Worm (Caenorhabditis elegans): ENCODE measurements around the gene ZK1307.3.
A peak's percentile ranks its signal among the peaks of the same experiment; 100 is the strongest.

The ZK1307.3 gene

DNA sequence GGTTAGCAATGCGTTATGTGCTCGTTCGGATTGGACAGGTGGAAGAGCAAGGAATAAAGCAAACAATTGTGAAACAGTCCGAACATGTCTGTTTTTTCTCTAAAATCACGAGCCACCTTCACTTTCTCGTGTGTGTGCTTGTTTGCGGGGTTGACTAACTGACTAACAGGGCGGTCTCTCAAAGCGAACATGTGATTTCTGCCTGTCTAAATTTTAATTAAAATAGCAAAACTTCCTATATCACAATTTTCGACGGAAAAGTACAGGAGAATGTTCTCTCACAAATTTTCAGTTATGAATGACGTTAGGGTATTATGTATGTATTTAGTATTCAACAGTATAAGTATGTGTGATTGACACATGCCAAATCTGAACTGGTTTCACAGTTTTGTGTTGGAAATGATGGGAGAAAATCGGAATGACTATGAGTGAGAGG is 30.9 kb downstream of the ZK1307.3 start (continued):
- TF ChIP-seq skn-1 (tag; optimal IDR thresholded peaks at IDR 0.05): no peak
- peak in 1 of 2 experiments; percentile 34 for TF ChIP-seq daf-16 (GFP tag; optimal IDR thresholded peaks at IDR 0.05)
- TF ChIP-seq daf-16 (tag; optimal IDR thresholded peaks at IDR 0.05): peak; percentile 29
- no peak for TF ChIP-seq nhr-48 (tag; optimal IDR thresholded peaks at IDR 0.05)
- peak; percentile 76 for TF ChIP-seq dmd-6 (GFP tag; IDR thresholded peaks at IDR 0.05)
- TF ChIP-seq daf-8 (GFP tag; IDR thresholded peaks at IDR 0.05): no peak
- peak; percentile 12 for TF ChIP-seq mes-2 (tag; optimal IDR thresholded peaks at IDR 0.05; ENCODE audit: poor library complexity, severe bottlenecking)
- TF ChIP-seq mdl-1 (tag; optimal IDR thresholded peaks at IDR 0.05): peak in 1 of 2 experiments; percentile 68
- TF ChIP-seq sdz-12 (GFP tag; optimal IDR thresholded peaks at IDR 0.05): no peak

DNA sequence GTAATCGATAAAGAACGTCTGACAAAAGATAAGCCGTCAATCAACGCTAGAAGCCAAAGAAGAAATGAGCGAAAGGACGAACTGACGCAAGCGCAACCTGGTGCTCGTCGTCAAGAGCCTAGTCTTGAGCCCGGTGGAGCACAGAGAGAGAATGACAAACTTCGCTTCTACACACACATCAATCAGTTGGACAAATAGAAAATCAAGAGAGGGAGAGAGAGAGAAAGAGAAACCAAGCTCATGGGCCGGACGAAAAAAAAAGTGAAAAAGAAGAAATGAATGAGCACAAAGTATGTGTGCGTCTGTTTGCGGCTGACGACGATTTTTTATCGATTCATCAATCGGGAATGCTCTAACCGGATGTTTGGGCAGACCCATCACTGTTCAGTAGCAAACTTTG is 31.7 kb downstream of the ZK1307.3 start:
- TF ChIP-seq gei-8 (GFP tag; optimal IDR thresholded peaks at IDR 0.05): no peak
- TF ChIP-seq vab-7 (GFP tag; IDR thresholded peaks at IDR 0.05): no peak
- peak; percentile 26 for TF ChIP-seq ama-1 (optimal IDR thresholded peaks at IDR 0.05)
- TF ChIP-seq F26F4.8 (GFP tag; conservative IDR thresholded peaks at IDR 0.05): no peak
- no peak for TF ChIP-seq ZK337.2 (GFP tag; IDR thresholded peaks at IDR 0.05)
- no peak for TF ChIP-seq lin-38 (GFP tag; IDR thresholded peaks at IDR 0.05)
- no peak for TF ChIP-seq lin-13 (GFP tag; optimal IDR thresholded peaks at IDR 0.05)
- TF ChIP-seq F49E8.2 (tag; optimal IDR thresholded peaks at IDR 0.05; ENCODE audit: borderline replicate concordance): no peak
- TF ChIP-seq Y48G9A.11 (GFP tag; IDR thresholded peaks at IDR 0.05): no peak
- peak; percentile 60 for TF ChIP-seq hlh-11 (tag; optimal IDR thresholded peaks at IDR 0.05)
- TF ChIP-seq fos-1 (tag; optimal IDR thresholded peaks at IDR 0.05): no peak
- no peak for TF ChIP-seq lir-3 (tag; optimal IDR thresholded peaks at IDR 0.05)
- no peak for TF ChIP-seq lin-39 (tag; optimal IDR thresholded peaks at IDR 0.05)
- TF ChIP-seq spr-3 (GFP tag; optimal IDR thresholded peaks at IDR 0.05): no peak
- TF ChIP-seq cey-2 (tag; optimal IDR thresholded peaks at IDR 0.05; ENCODE audit: borderline replicate concordance, insufficient read depth): no peak
- no peak for TF ChIP-seq php-3 (GFP tag; IDR thresholded peaks at IDR 0.05)
- TF ChIP-seq ceh-44 (GFP tag; IDR thresholded peaks at IDR 0.05): no peak
- TF ChIP-seq mdt-29 (GFP tag; IDR thresholded peaks at IDR 0.05): no peak
- no peak for TF ChIP-seq Y5F2A.4 (GFP tag; optimal IDR thresholded peaks at IDR 0.05)
- no peak for TF ChIP-seq ceh-28 (tag; optimal IDR thresholded peaks at IDR 0.05)
- TF ChIP-seq ceh-62 (tag; optimal IDR thresholded peaks at IDR 0.05): no peak
- peak; percentile 27; the same call in 1 of the 2 replicates for TF ChIP-seq set-16 (GFP tag; IDR thresholded peaks at IDR 0.05)
- TF ChIP-seq dmd-8 (GFP tag; IDR thresholded peaks at IDR 0.05): no peak
- TF ChIP-seq mxl-2 (GFP tag; conservative IDR thresholded peaks at IDR 0.05): no peak
- TF ChIP-seq hlh-30 (tag; optimal IDR thresholded peaks at IDR 0.05; ENCODE audit: insufficient read depth): peak; percentile 19
- TF ChIP-seq snpc-4 (tag; optimal IDR thresholded peaks at IDR 0.05): no peak
- no peak for TF ChIP-seq F44E2.7 (GFP tag; IDR thresholded peaks at IDR 0.05)
- no peak for TF ChIP-seq sdz-12 (GFP tag; optimal IDR thresholded peaks at IDR 0.05)
- no peak for TF ChIP-seq zip-2 (tag; optimal IDR thresholded peaks at IDR 0.05)
- no peak for TF ChIP-seq lsy-2 (tag; optimal IDR thresholded peaks at IDR 0.05)
- TF ChIP-seq ZK546.5 (tag; optimal IDR thresholded peaks at IDR 0.05): no peak
- no peak for TF ChIP-seq rbr-2 (tag; optimal IDR thresholded peaks at IDR 0.05)
- no peak for TF ChIP-seq lin-1 (GFP tag; IDR thresholded peaks at IDR 0.05)
- peak; percentile 67 for TF ChIP-seq nhr-11 (tag; optimal IDR thresholded peaks at IDR 0.05)
- TF ChIP-seq tag-97 (GFP tag; IDR thresholded peaks at IDR 0.05): no peak
- TF ChIP-seq daf-12 (tag; optimal IDR thresholded peaks at IDR 0.05): no peak
- TF ChIP-seq ctbp-1 (GFP tag; IDR thresholded peaks at IDR 0.05): no peak
- no peak for TF ChIP-seq lin-29 (GFP tag; IDR thresholded peaks at IDR 0.05)
- no peak for TF ChIP-seq mes-2 (tag; optimal IDR thresholded peaks at IDR 0.05; ENCODE audit: poor library complexity, severe bottlenecking)
- no peak for TF ChIP-seq T26A8.4 (GFP tag; IDR thresholded peaks at IDR 0.05)
- no peak; the same call in 1 of the 2 replicates for TF ChIP-seq ceh-20 (GFP tag; IDR thresholded peaks at IDR 0.05)
- TF ChIP-seq daf-16 (GFP tag; optimal IDR thresholded peaks at IDR 0.05): peak in 1 of 2 experiments; percentile 50
- TF ChIP-seq daf-16 (tag; optimal IDR thresholded peaks at IDR 0.05): no peak
- no peak for TF ChIP-seq tra-1 (GFP tag; IDR thresholded peaks at IDR 0.05)
- TF ChIP-seq nhr-10 (tag; optimal IDR thresholded peaks at IDR 0.05): no peak

All from whole organism, L4 larva.